Worm (Caenorhabditis elegans): ENCODE measurements around the gene R12B2.3.

DNA sequence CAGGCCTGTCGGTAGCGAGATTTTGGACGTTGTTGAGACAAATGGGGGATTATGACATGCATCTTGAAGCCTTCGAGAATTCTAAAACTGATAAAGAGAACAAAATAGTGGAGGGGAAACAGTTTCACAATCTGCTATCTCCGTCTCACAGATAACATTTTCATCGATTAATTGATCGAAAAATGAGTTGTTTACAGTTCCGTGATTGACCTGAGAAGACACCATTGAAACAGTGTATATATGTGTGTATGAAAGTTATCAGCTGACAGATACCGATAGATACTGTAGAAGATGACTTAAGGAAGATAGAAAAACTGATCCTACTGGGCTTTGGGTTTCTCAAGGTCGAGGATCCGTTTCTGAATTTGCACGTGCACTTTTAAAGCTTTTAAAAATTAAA lies 33.8 kb downstream of the R12B2.3 start:
- TF ChIP-seq W03F9.2 (tag; optimal IDR thresholded peaks at IDR 0.05) (no peak), dao-5 (tag; optimal IDR thresholded peaks at IDR 0.05) (no peak), him-1 (tag; optimal IDR thresholded peaks at IDR 0.05) (no peak)

Data from whole organism, L4/young adult.